Fruit fly (Drosophila melanogaster): ENCODE measurements around the gene Prp5.

dm6 chrX:15364467-15364866 lies 19.5 kb downstream of the Prp5 start:
- TF ChIP-seq CTCF (optimal IDR thresholded peaks at IDR 0.05) (no peak), CG8478 (optimal IDR thresholded peaks at IDR 0.05) (no peak)

All from S2 (cell line).